Fruit fly (Drosophila melanogaster) whole organism, prepupa: ENCODE results near the gene CG4553.
A peak's percentile ranks its signal among the peaks of the same experiment; 100 is the strongest.

Experiments used
- Blimp-1 ChIP-seq: fragments of 200-800 bp; sonication (Bioruptor generic); optimal IDR thresholded peaks from 3 replicates; lab custom pipeline; 2017; ENCODE audit warnings: missing biosample characterization, missing genetic modification characterization, mild to moderate bottlenecking, moderate library complexity, missing genetic modification reagents
- CG31627 ChIP-seq: fragments of 200-800 bp; sonication (Bioruptor generic); optimal IDR thresholded peaks from 3 replicates; lab custom pipeline; 2016; ENCODE audit warnings: missing biosample characterization, missing genetic modification characterization
- Hr39 ChIP-seq: fragments of 200-800 bp; sonication (Bioruptor generic); optimal IDR thresholded peaks from 2 replicates; lab custom pipeline; 2016; ENCODE audit warnings: missing biosample characterization, missing genetic modification characterization

DNA sequence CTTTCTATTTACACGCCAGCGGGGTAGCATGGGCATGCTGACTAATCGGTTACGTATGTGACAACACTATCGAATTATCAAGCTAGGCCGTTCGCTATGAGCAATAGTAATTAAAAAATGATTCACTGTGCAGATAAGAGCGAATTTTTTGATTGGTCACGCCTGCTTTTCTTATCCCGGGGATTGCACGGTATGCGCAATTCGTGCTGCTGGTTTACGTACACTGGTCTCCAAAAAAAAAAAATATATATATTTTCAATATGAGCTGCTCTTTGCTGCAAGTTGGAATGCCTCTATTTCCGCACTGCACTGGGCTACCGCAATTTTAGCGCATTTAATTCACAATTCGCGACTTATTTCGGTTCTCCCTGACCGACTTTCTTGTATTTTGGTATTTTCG, 13.7 kb upstream of the CG4553 start:
- TF ChIP-seq Blimp-1 (no peak), CG31627 (GFP tag; lab: Kevin White, UChicago) (peak; percentile 40), Hr39 (peak; percentile 25)
